Worm (Caenorhabditis elegans) whole organism, L1 larva: ENCODE data around the gene fipr-14.
A peak's percentile ranks its signal among the peaks of the same experiment; 100 is the strongest.

Source experiments
- C04F5.9 ChIP-seq: sonication (generic microtip); optimal IDR thresholded peaks from 2 replicates; lab custom pipeline; 2016; ENCODE audit warnings: missing genetic modification characterization, missing compliant biosample characterization
- C16A3.4 ChIP-seq: fragments of 150-350 bp; optimal IDR thresholded peaks from 2 replicates; lab custom pipeline; 2014; ENCODE audit warnings: missing biosample characterization, missing genetic modification characterization
- F16B12.6 ChIP-seq: fragments of 150-350 bp; optimal IDR thresholded peaks from 2 replicates; lab custom pipeline; 2014; ENCODE audit warnings: missing biosample characterization, missing genetic modification characterization
- Y116A8C.19 ChIP-seq: sonication (generic microtip); optimal IDR thresholded peaks from 2 replicates; lab custom pipeline; 2016; ENCODE audit warnings: missing compliant biosample characterization, missing genetic modification characterization, borderline replicate concordance
- aha-1 ChIP-seq: fragments of 150-350 bp; optimal IDR thresholded peaks from 2 replicates; lab custom pipeline; 2014; ENCODE audit warnings: missing biosample characterization, missing genetic modification characterization
- ceh-63 ChIP-seq: fragments of 200-800 bp; sonication (Bioruptor generic); optimal IDR thresholded peaks from 2 replicates; lab custom pipeline; 2018; ENCODE audit warnings: mild to moderate bottlenecking, missing genetic modification characterization, missing compliant biosample characterization
- ceh-8 ChIP-seq: fragments of 200-800 bp; sonication (Bioruptor generic); optimal IDR thresholded peaks from 2 replicates; lab custom pipeline; 2018; ENCODE audit warnings: mild to moderate bottlenecking, missing genetic modification characterization, moderate library complexity, missing compliant biosample characterization
- ceh-82 ChIP-seq, 3 experiments: fragments of 150-350 bp in 1 of 3; sonication (generic microtip) in 2 of 3; optimal IDR thresholded peaks; 2 replicates each; lab custom pipeline; 2014 to 2017; ENCODE audit warnings: missing biosample characterization in 3 of 3, missing genetic modification characterization in 3 of 3
- ceh-90 ChIP-seq: sonication (generic microtip); optimal IDR thresholded peaks from 2 replicates; lab custom pipeline; 2016; ENCODE audit warnings: missing genetic modification characterization, missing compliant biosample characterization
- dpl-1 ChIP-seq, 3 experiments: fragments of 150-350 bp in 2 of 3; sonication (generic microtip) in 1 of 3; optimal IDR thresholded peaks; 2 replicates each; lab custom pipeline; 2014 to 2017; ENCODE audit warnings: missing biosample characterization in 3 of 3, missing genetic modification characterization in 3 of 3, missing genetic modification reagents in 3 of 3
- dsc-1 ChIP-seq: sonication (generic microtip); optimal IDR thresholded peaks from 2 replicates; lab custom pipeline; 2016; ENCODE audit warnings: mild to moderate bottlenecking, missing genetic modification characterization, missing compliant biosample characterization
- egl-27 ChIP-seq, 2 experiments: fragments of 150-350 bp in 1 of 2; sonication (generic microtip); optimal IDR thresholded peaks; 3 replicates each; lab custom pipeline; 2017 to 2018; ENCODE audit warnings: missing biosample characterization in 2 of 2, missing genetic modification characterization in 2 of 2, missing genetic modification reagents in 2 of 2
- elt-3 ChIP-seq, 6 experiments: fragments of 150-350 bp in 1 of 6; sonication (generic microtip); optimal IDR thresholded peaks; 2 replicates each; lab custom pipeline; 2017 to 2018; ENCODE audit warnings: missing biosample characterization in 6 of 6, missing genetic modification characterization in 6 of 6, inconsistent platforms in 1 of 6
- fkh-10 ChIP-seq: sonication (generic microtip); optimal IDR thresholded peaks from 2 replicates; lab custom pipeline; 2017; ENCODE audit warnings: missing biosample characterization, missing genetic modification reagents, missing genetic modification characterization
- fkh-4 ChIP-seq: sonication (generic microtip); optimal IDR thresholded peaks from 2 replicates; lab custom pipeline; 2016; ENCODE audit warnings: missing compliant biosample characterization, missing genetic modification characterization, borderline replicate concordance
- fkh-8 ChIP-seq: sonication (generic microtip); optimal IDR thresholded peaks from 2 replicates; lab custom pipeline; 2016; ENCODE audit warnings: mild to moderate bottlenecking, missing genetic modification characterization, missing compliant biosample characterization
- grh-1 ChIP-seq: fragments of 200-800 bp; sonication (Bioruptor generic); IDR thresholded peaks from 2 replicates; pipeline ENCODE4 v1.3.6; 2022; ENCODE audit warnings: missing genetic modification reagents, missing genetic modification characterization, missing compliant biosample characterization
- hpl-2 ChIP-seq: fragments of 150-350 bp; optimal IDR thresholded peaks from 2 replicates; lab custom pipeline; 2014; ENCODE audit warnings: missing biosample characterization, missing genetic modification reagents, missing genetic modification characterization
- irx-1 ChIP-seq: sonication (generic microtip); optimal IDR thresholded peaks from 2 replicates; lab custom pipeline; 2016; ENCODE audit warnings: missing genetic modification characterization, missing compliant biosample characterization
- isw-1 ChIP-seq: fragments of 200-800 bp; sonication (Bioruptor generic); IDR thresholded peaks from 2 replicates; pipeline ENCODE4 v1.3.6; 2022; ENCODE audit warnings: missing genetic modification characterization, missing compliant biosample characterization
- lin-13 ChIP-seq: fragments of 150-350 bp; optimal IDR thresholded peaks from 2 replicates; lab custom pipeline; 2014; ENCODE audit warnings: missing biosample characterization, missing genetic modification reagents, missing genetic modification characterization
- lin-15B ChIP-seq: fragments of 150-350 bp; sonication (generic microtip); optimal IDR thresholded peaks from 3 replicates; lab custom pipeline; 2014; ENCODE audit warnings: missing biosample characterization, missing genetic modification characterization
- lin-35 ChIP-seq, 2 experiments: fragments of 150-350 bp; optimal IDR thresholded peaks; 2 replicates each; lab custom pipeline; 2014; ENCODE audit warnings: missing biosample characterization in 2 of 2, missing genetic modification characterization in 2 of 2, missing genetic modification reagents in 2 of 2
- lsy-2 ChIP-seq, 2 experiments: fragments of 150-350 bp; optimal IDR thresholded peaks; 2 replicates each; lab custom pipeline; 2014; ENCODE audit warnings: missing biosample characterization in 2 of 2, missing genetic modification characterization in 2 of 2
- mab-9 ChIP-seq: fragments of 200-800 bp; sonication (Bioruptor generic); IDR thresholded peaks from 2 replicates; pipeline ENCODE4 v1.3.6; 2022; ENCODE audit warnings: missing genetic modification reagents, missing genetic modification characterization, missing compliant biosample characterization
- nhr-11 ChIP-seq: fragments of 150-350 bp; optimal IDR thresholded peaks from 2 replicates; lab custom pipeline; 2014; ENCODE audit warnings: missing biosample characterization, missing genetic modification characterization
- nhr-20 ChIP-seq: sonication (generic microtip); optimal IDR thresholded peaks from 2 replicates; lab custom pipeline; 2016; ENCODE audit warnings: mild to moderate bottlenecking, missing genetic modification characterization, missing compliant biosample characterization
- nhr-28 ChIP-seq: fragments of 150-350 bp; optimal IDR thresholded peaks from 2 replicates; lab custom pipeline; 2014; ENCODE audit warnings: missing biosample characterization, missing genetic modification characterization
- nhr-47 ChIP-seq: sonication (generic microtip); optimal IDR thresholded peaks from 2 replicates; lab custom pipeline; 2016; ENCODE audit warnings: mild to moderate bottlenecking, missing genetic modification characterization, moderate library complexity, missing compliant biosample characterization
- nhr-76 ChIP-seq: sonication (generic microtip); optimal IDR thresholded peaks from 2 replicates; lab custom pipeline; 2017; ENCODE audit warnings: missing biosample characterization, missing genetic modification characterization
- nhr-85 ChIP-seq: sonication (generic microtip); peaks from one replicate; lab custom pipeline; 2016; ENCODE audit warnings: missing genetic modification characterization, inconsistent platforms, missing compliant biosample characterization
- nhr-90 ChIP-seq: sonication (generic microtip); optimal IDR thresholded peaks from 2 replicates; lab custom pipeline; 2016; ENCODE audit warnings: mild to moderate bottlenecking, missing genetic modification characterization, missing compliant biosample characterization; ENCODE audit not compliant: poor library complexity
- pag-3 ChIP-seq: sonication (generic microtip); optimal IDR thresholded peaks from 2 replicates; lab custom pipeline; 2017; ENCODE audit warnings: missing genetic modification characterization, mild to moderate bottlenecking, missing compliant biosample characterization, antibody characterized with exemption, borderline replicate concordance; ENCODE audit not compliant: insufficient read depth
- pax-3 ChIP-seq: fragments of 200-800 bp; sonication (Bioruptor generic); optimal IDR thresholded peaks from 2 replicates; lab custom pipeline; 2018; ENCODE audit warnings: mild to moderate bottlenecking, missing genetic modification characterization, moderate library complexity, missing compliant biosample characterization
- rnt-1 ChIP-seq: sonication (generic microtip); optimal IDR thresholded peaks from 2 replicates; lab custom pipeline; 2016; ENCODE audit warnings: mild to moderate bottlenecking, missing genetic modification characterization, moderate library complexity, missing compliant biosample characterization
- skn-1 ChIP-seq: fragments of 150-350 bp; optimal IDR thresholded peaks from 2 replicates; lab custom pipeline; 2014; ENCODE audit warnings: missing biosample characterization, missing genetic modification characterization
- snpc-4 ChIP-seq: fragments of 150-350 bp; optimal IDR thresholded peaks from 2 replicates; lab custom pipeline; 2014; ENCODE audit warnings: missing biosample characterization, missing genetic modification characterization
- snu-23 ChIP-seq: sonication (generic microtip); optimal IDR thresholded peaks from 2 replicates; lab custom pipeline; 2016; ENCODE audit warnings: missing genetic modification characterization, missing compliant biosample characterization
- sox-4 ChIP-seq: sonication (generic microtip); optimal IDR thresholded peaks from 2 replicates; lab custom pipeline; 2016; ENCODE audit warnings: missing genetic modification characterization, missing compliant biosample characterization
- sptf-1 ChIP-seq: fragments of 150-350 bp; optimal IDR thresholded peaks from 2 replicates; lab custom pipeline; 2014; ENCODE audit warnings: missing biosample characterization, missing genetic modification characterization
- swsn-7 ChIP-seq: sonication (generic microtip); optimal IDR thresholded peaks from 2 replicates; lab custom pipeline; 2016; ENCODE audit warnings: missing genetic modification characterization, missing compliant biosample characterization
- tlp-1 ChIP-seq: fragments of 150-350 bp; optimal IDR thresholded peaks from 2 replicates; lab custom pipeline; 2014; ENCODE audit warnings: missing biosample characterization, missing genetic modification characterization
- unc-30 ChIP-seq: sonication (generic microtip); optimal IDR thresholded peaks from 2 replicates; lab custom pipeline; 2017; ENCODE audit warnings: missing biosample characterization, missing genetic modification characterization
- vab-15 ChIP-seq: sonication (generic microtip); optimal IDR thresholded peaks from 2 replicates; lab custom pipeline; 2017; ENCODE audit warnings: missing genotype, mild to moderate bottlenecking, missing genetic modification characterization, missing compliant biosample characterization
- xbp-1 ChIP-seq: sonication (generic microtip); optimal IDR thresholded peaks from 2 replicates; lab custom pipeline; 2016; ENCODE audit warnings: missing genetic modification characterization, missing compliant biosample characterization
- zag-1 ChIP-seq: fragments of 150-350 bp; optimal IDR thresholded peaks from 2 replicates; lab custom pipeline; 2014; ENCODE audit warnings: missing biosample characterization, missing genetic modification characterization
- zip-4 ChIP-seq: fragments of 200-800 bp; sonication (Bioruptor generic); optimal IDR thresholded peaks from 2 replicates; lab custom pipeline; 2018; ENCODE audit warnings: mild to moderate bottlenecking, missing genetic modification characterization, moderate library complexity, missing compliant biosample characterization
- ztf-11 ChIP-seq, 2 experiments: sonication (generic microtip); optimal IDR thresholded peaks; 2 replicates each; lab custom pipeline; 2016 to 2017; ENCODE audit warnings: missing genetic modification characterization in 2 of 2, missing biosample characterization in 1 of 2, missing compliant biosample characterization in 1 of 2
- ztf-4 ChIP-seq: fragments of 150-350 bp; optimal IDR thresholded peaks from 2 replicates; lab custom pipeline; 2014; ENCODE audit warnings: missing biosample characterization, missing genetic modification characterization

The fipr-14 gene

DNA sequence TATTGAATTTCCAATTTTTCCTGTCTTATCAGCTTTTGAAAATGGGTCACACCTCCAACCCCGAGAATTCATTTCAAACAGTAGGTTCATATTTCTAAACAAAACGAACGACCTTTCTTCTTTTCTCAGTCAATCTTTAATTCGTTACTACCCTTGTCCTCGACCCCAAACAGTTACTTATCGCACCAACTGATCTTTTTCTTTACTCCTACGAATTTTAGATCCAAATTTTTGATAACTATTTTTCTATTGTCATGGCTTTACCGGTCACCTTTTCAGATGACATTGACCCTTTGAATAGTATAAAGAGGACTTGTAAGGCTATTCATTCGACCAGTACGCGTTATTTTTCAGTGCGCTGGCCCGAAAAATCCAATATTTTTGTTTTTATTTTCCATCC lies 39.2 kb downstream of the fipr-14 start:
- TF ChIP-seq nhr-76, result no peak
- TF ChIP-seq pax-3 (tag; lab: Kevin White, UChicago), result no peak
- TF ChIP-seq nhr-85, result peak; percentile 49
- no peak for TF ChIP-seq nhr-11

DNA sequence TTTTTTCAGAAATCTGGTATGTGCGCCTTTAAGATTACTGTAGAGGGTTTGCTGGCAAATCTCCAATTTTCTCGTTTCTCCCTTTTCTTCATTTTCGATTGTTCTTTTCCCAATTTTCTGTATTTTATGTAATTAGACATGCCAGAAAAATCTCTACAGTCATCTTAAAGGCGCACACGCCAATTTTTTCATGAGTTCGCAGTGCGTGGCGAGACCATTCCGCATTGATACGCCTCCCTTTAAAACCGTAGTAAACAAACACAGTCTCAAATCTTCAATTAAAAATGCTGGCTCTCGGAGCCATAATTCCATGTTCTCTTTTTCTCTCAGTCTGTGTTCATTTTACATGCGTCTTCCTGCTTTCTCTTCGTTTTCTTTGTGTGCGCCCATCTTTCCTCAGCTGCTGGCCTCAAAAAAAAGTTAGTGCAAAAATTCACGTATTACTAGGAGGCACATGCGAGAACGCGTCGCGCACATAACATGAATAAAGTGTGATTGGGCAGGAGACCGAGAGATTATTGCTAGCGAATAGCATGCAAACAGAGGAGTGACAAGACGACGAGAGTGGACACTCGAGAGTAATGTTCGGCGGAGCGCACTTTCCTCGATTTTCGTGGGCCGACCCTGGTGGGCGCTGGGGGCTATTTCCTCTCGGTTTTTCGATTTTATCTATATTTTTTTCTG lies 42.1 kb downstream of the fipr-14 start:
- no peak for TF ChIP-seq ceh-90 (tag; lab: Kevin White, UChicago)
- peak; percentile 92 for TF ChIP-seq nhr-20
- TF ChIP-seq grh-1, result peak; percentile 40; the same call in 1 of the 2 replicates
- peak; percentile 63 for TF ChIP-seq ceh-8 (GFP tag; lab: Kevin White, UChicago)
- TF ChIP-seq elt-3 (tag; optimal IDR thresholded peaks at IDR 0.05; lab: Kevin White, UChicago), result peak in 1 of 6 experiments; percentile 57
- TF ChIP-seq zag-1 (tag; lab: Kevin White, UChicago), result no peak
- no peak for TF ChIP-seq hpl-2 (GFP tag; lab: Kevin White, UChicago)
- TF ChIP-seq snu-23 (GFP tag; lab: Kevin White, UChicago), result peak; percentile 91
- TF ChIP-seq unc-30 (tag; lab: Kevin White, UChicago), result no peak
- no peak for TF ChIP-seq sptf-1
- TF ChIP-seq egl-27 (tag; optimal IDR thresholded peaks at IDR 0.05; lab: Kevin White, UChicago), result peak in 1 of 2 experiments; percentile 63
- TF ChIP-seq dsc-1 (tag; lab: Kevin White, UChicago), result no peak
- TF ChIP-seq ceh-82 (tag; optimal IDR thresholded peaks at IDR 0.05; lab: Kevin White, UChicago), result peak; percentile 48 to 81 (median 50)
- no peak for TF ChIP-seq fkh-4 (tag; lab: Kevin White, UChicago)
- peak; percentile 60 for TF ChIP-seq skn-1 (tag; lab: Kevin White, UChicago)
- TF ChIP-seq ztf-4 (tag; lab: Kevin White, UChicago), result peak; percentile 21
- TF ChIP-seq sox-4 (tag; lab: Kevin White, UChicago), result no peak
- TF ChIP-seq vab-15 (tag; lab: Kevin White, UChicago), result no peak
- peak; percentile 72 to 76 for TF ChIP-seq lin-35 (GFP tag; optimal IDR thresholded peaks at IDR 0.05; lab: Kevin White, UChicago)
- no peak for TF ChIP-seq nhr-11
- TF ChIP-seq dpl-1 (GFP tag; optimal IDR thresholded peaks at IDR 0.05; lab: Kevin White, UChicago), result peak; percentile 47 to 64 (median 54)
- TF ChIP-seq lin-15B (tag; lab: Kevin White, UChicago), result peak; percentile 67
- peak; percentile 85 for TF ChIP-seq swsn-7 (tag; lab: Kevin White, UChicago)
- TF ChIP-seq zip-4 (GFP tag; lab: Kevin White, UChicago), result no peak
- peak; percentile 74 for TF ChIP-seq lin-13 (GFP tag; lab: Kevin White, UChicago)
- peak; percentile 22 for TF ChIP-seq pag-3 (tag; lab: Kevin White, UChicago)
- peak; percentile 84 for TF ChIP-seq fkh-8 (tag; lab: Kevin White, UChicago)
- no peak for TF ChIP-seq tlp-1 (tag; lab: Kevin White, UChicago)
- TF ChIP-seq ceh-63 (GFP tag; lab: Kevin White, UChicago), result no peak
- TF ChIP-seq xbp-1 (tag; lab: Kevin White, UChicago), result peak; percentile 83
- TF ChIP-seq nhr-85, result peak; percentile 91
- TF ChIP-seq nhr-47, result peak; percentile 81
- no peak for TF ChIP-seq Y116A8C.19 (tag; lab: Kevin White, UChicago)
- peak; percentile 70 for TF ChIP-seq rnt-1 (tag; lab: Kevin White, UChicago)
- no peak for TF ChIP-seq ztf-11 (tag; optimal IDR thresholded peaks at IDR 0.05; lab: Kevin White, UChicago)
- TF ChIP-seq F16B12.6 (tag; lab: Kevin White, UChicago), result no peak
- TF ChIP-seq lsy-2 (tag; optimal IDR thresholded peaks at IDR 0.05; lab: Kevin White, UChicago), result peak; percentile 70 to 82
- peak; percentile 48 for TF ChIP-seq aha-1 (tag; lab: Kevin White, UChicago)
- no peak for TF ChIP-seq nhr-28 (tag; lab: Kevin White, UChicago)
- peak; percentile 72 for TF ChIP-seq irx-1 (tag; lab: Kevin White, UChicago)
- TF ChIP-seq isw-1 (GFP tag; lab: Robert Waterston, UW), result peak; percentile 62
- TF ChIP-seq C16A3.4 (tag; lab: Kevin White, UChicago), result peak; percentile 47
- peak; percentile 5 for TF ChIP-seq fkh-10
- TF ChIP-seq mab-9 (GFP tag; lab: Robert Waterston, UW), result no peak
- TF ChIP-seq C04F5.9 (tag; lab: Kevin White, UChicago), result no peak
- TF ChIP-seq nhr-90, result peak; percentile 49
- TF ChIP-seq snpc-4 (tag; lab: Kevin White, UChicago), result peak; percentile 58
